Worm (Caenorhabditis elegans) whole organism, early embryonic: ENCODE results near the gene F43G6.4.

Experiments
- B0310.2 ChIP-seq: sonication (generic microtip); optimal IDR thresholded peaks from 2 replicates; lab custom pipeline; 2016; ENCODE audit warnings: mild to moderate bottlenecking, missing genetic modification characterization, missing compliant biosample characterization
- F13C5.2 ChIP-seq: sonication (generic microtip); optimal IDR thresholded peaks from 2 replicates; lab custom pipeline; 2017; ENCODE audit warnings: mild to moderate bottlenecking, missing genetic modification characterization, inconsistent platforms, missing compliant biosample characterization
- aly-1 ChIP-seq: sonication (generic microtip); optimal IDR thresholded peaks from 2 replicates; lab custom pipeline; 2016; ENCODE audit warnings: missing genetic modification characterization, missing compliant biosample characterization
- ama-1 ChIP-seq: fragments of 150-350 bp; optimal IDR thresholded peaks from 2 replicates; lab custom pipeline; 2014
- ceh-13 ChIP-seq: fragments of 200-800 bp; sonication (Bioruptor generic); optimal IDR thresholded peaks from 2 replicates; lab custom pipeline; 2018; ENCODE audit warnings: mild to moderate bottlenecking, missing genetic modification characterization, missing compliant biosample characterization
- ceh-36 ChIP-seq: sonication (generic microtip); optimal IDR thresholded peaks from 2 replicates; lab custom pipeline; 2016; ENCODE audit warnings: missing genetic modification characterization, inconsistent platforms, missing compliant biosample characterization
- ets-7 ChIP-seq: sonication (generic microtip); optimal IDR thresholded peaks from 2 replicates; lab custom pipeline; 2016; ENCODE audit warnings: missing genotype, missing genetic modification characterization, missing compliant biosample characterization
- flt-1 ChIP-seq: fragments of 200-800 bp; sonication (Bioruptor generic); IDR thresholded peaks from 2 replicates; pipeline ENCODE4 v1.3.6; 2022; ENCODE audit warnings: missing genetic modification characterization, missing compliant biosample characterization
- hmbx-1 ChIP-seq: sonication (generic microtip); optimal IDR thresholded peaks from 2 replicates; lab custom pipeline; 2016; ENCODE audit warnings: mild to moderate bottlenecking, missing genetic modification characterization, missing compliant biosample characterization
- hmg-4 ChIP-seq: fragments of 200-800 bp; sonication (Bioruptor generic); optimal IDR thresholded peaks from 2 replicates; lab custom pipeline; 2018; ENCODE audit warnings: mild to moderate bottlenecking, missing genetic modification characterization, missing compliant biosample characterization
- hnd-1 ChIP-seq: sonication (generic microtip); optimal IDR thresholded peaks from 2 replicates; lab custom pipeline; 2016; ENCODE audit warnings: missing genetic modification characterization, missing compliant biosample characterization
- pes-1 ChIP-seq: fragments of 200-800 bp; sonication (Bioruptor generic); IDR thresholded peaks from 2 replicates; pipeline ENCODE4 v1.3.6; 2022; ENCODE audit warnings: missing genetic modification reagents, missing genetic modification characterization, missing compliant biosample characterization
- scrt-1 ChIP-seq: fragments of 200-800 bp; sonication (Bioruptor generic); IDR thresholded peaks from 2 replicates; pipeline ENCODE4 v1.3.6; 2022; ENCODE audit warnings: missing genetic modification characterization, missing compliant biosample characterization
- sea-1 ChIP-seq: fragments of 200-800 bp; sonication (Bioruptor generic); conservative IDR thresholded peaks from 2 replicates; pipeline ENCODE4 v1.3.6; 2022; ENCODE audit warnings: missing genetic modification characterization, missing compliant biosample characterization
- tbx-11 ChIP-seq: fragments of 200-800 bp; sonication (Bioruptor generic); IDR thresholded peaks from 2 replicates; pipeline ENCODE4 v1.3.6; 2022; ENCODE audit warnings: missing genetic modification characterization, missing compliant biosample characterization
- tbx-37 ChIP-seq: fragments of 200-800 bp; sonication (Bioruptor generic); conservative IDR thresholded peaks from 2 replicates; pipeline ENCODE4 v1.3.6; 2022; ENCODE audit warnings: missing genetic modification reagents, missing genetic modification characterization, missing compliant biosample characterization
- tra-4 ChIP-seq: sonication (generic microtip); optimal IDR thresholded peaks from 2 replicates; lab custom pipeline; 2017; ENCODE audit warnings: missing genetic modification characterization, missing compliant biosample characterization

F43G6.4 gene

ce11 chrII:11751615-11752174, 38.9 kb upstream of the F43G6.4 start:
- TF ChIP-seq hmg-4 (GFP tag; lab: Kevin White, UChicago) (no peak), aly-1 (peak; percentile 33)

ce11 chrII:11753186-11753585, 37.4 kb upstream of the F43G6.4 start:
- TF ChIP-seq ets-7 (tag; lab: Kevin White, UChicago) = no peak
- no peak for TF ChIP-seq hmbx-1 (tag; lab: Kevin White, UChicago)
- TF ChIP-seq tra-4 = no peak
- TF ChIP-seq ama-1 (lab: Kevin White, UChicago) = no peak
- TF ChIP-seq sea-1 (GFP tag; lab: Robert Waterston, UW) = no peak
- no peak for TF ChIP-seq aly-1
- TF ChIP-seq scrt-1 (GFP tag; lab: Robert Waterston, UW) = no peak
- TF ChIP-seq pes-1 (GFP tag; lab: Robert Waterston, UW) = no peak
- no peak for TF ChIP-seq hmg-4 (GFP tag; lab: Kevin White, UChicago)
- TF ChIP-seq flt-1 (GFP tag; lab: Robert Waterston, UW) = no peak
- no peak for TF ChIP-seq tbx-11 (GFP tag; lab: Robert Waterston, UW)
- no peak for TF ChIP-seq hnd-1 (tag; lab: Kevin White, UChicago)
- TF ChIP-seq ceh-13 (GFP tag; lab: Kevin White, UChicago) = no peak
- TF ChIP-seq B0310.2 (tag; lab: Kevin White, UChicago) = no peak
- TF ChIP-seq ceh-36 (tag; lab: Kevin White, UChicago) = no peak
- no peak for TF ChIP-seq tbx-37 (GFP tag; lab: Robert Waterston, UW)

ce11 chrII:11756684-11757107, 33.9 kb upstream of the F43G6.4 start:
- TF ChIP-seq hmbx-1 (tag; lab: Kevin White, UChicago) (no peak), ceh-13 (GFP tag; lab: Kevin White, UChicago) (no peak), aly-1 (no peak), hnd-1 (tag; lab: Kevin White, UChicago) (peak; percentile 2), ama-1 (lab: Kevin White, UChicago) (peak; percentile 46), hmg-4 (GFP tag; lab: Kevin White, UChicago) (no peak), F13C5.2 (tag; lab: Kevin White, UChicago) (no peak), sea-1 (GFP tag; lab: Robert Waterston, UW) (peak; percentile 71; the same call in 1 of the 2 replicates), ets-7 (tag; lab: Kevin White, UChicago) (no peak), tbx-37 (GFP tag; lab: Robert Waterston, UW) (no peak), tbx-11 (GFP tag; lab: Robert Waterston, UW) (no peak), pes-1 (GFP tag; lab: Robert Waterston, UW) (0 out of 2 replicates have a peak, but pooled peaks have one; percentile 46)

ce11 chrII:11759277-11759676, 31.3 kb upstream of the F43G6.4 start, which contains the start of the genes F44E5.4 and F44E5.5:
Gene F44E5.4, minus strand, starts transcription at chrII:11759311.
Gene F44E5.5, plus strand, starts transcription at chrII:11759662.
- peak; percentile 68 for TF ChIP-seq F13C5.2 (tag; lab: Kevin White, UChicago)
- TF ChIP-seq scrt-1 (GFP tag; lab: Robert Waterston, UW) = peak; percentile 81
- TF ChIP-seq tbx-37 (GFP tag; lab: Robert Waterston, UW) = peak; percentile 71
- peak; percentile 82; the same call in 1 of the 2 replicates for TF ChIP-seq flt-1 (GFP tag; lab: Robert Waterston, UW)
- peak; percentile 84 for TF ChIP-seq pes-1 (GFP tag; lab: Robert Waterston, UW)
- peak; percentile 87 for TF ChIP-seq sea-1 (GFP tag; lab: Robert Waterston, UW)
- peak; percentile 80 for TF ChIP-seq tbx-11 (GFP tag; lab: Robert Waterston, UW)
- peak; percentile 47 for TF ChIP-seq tra-4
- peak; percentile 76 for TF ChIP-seq B0310.2 (tag; lab: Kevin White, UChicago)
- TF ChIP-seq ceh-36 (tag; lab: Kevin White, UChicago) = peak; percentile 42
- peak; percentile 60 for TF ChIP-seq hnd-1 (tag; lab: Kevin White, UChicago)
- TF ChIP-seq hmg-4 (GFP tag; lab: Kevin White, UChicago) = peak; percentile 34

- TF ChIP-seq tra-4 (no peak), sea-1 (GFP tag; lab: Robert Waterston, UW) (0 out of 2 replicates have a peak, but pooled peaks have one; percentile 65), ama-1 (lab: Kevin White, UChicago) (no peak), hnd-1 (tag; lab: Kevin White, UChicago) (no peak)
These were observed 28.6 kb upstream of the F43G6.4 start for ce11 chrII:11761806-11762512.

ce11 chrII:11765506-11766152, 24.9 kb upstream of the F43G6.4 start:
- no peak for TF ChIP-seq hmg-4 (GFP tag; lab: Kevin White, UChicago)
- no peak for TF ChIP-seq hmbx-1 (tag; lab: Kevin White, UChicago)

ce11 chrII:11766472-11766871, 24.1 kb upstream of the F43G6.4 start, which contains the start of gene F44E5.2:
Gene F44E5.2, plus strand, starts transcription at chrII:11766772.
- TF ChIP-seq hmg-4 (GFP tag; lab: Kevin White, UChicago) (no peak), ets-7 (tag; lab: Kevin White, UChicago) (no peak), tbx-37 (GFP tag; lab: Robert Waterston, UW) (no peak), hnd-1 (tag; lab: Kevin White, UChicago) (no peak), hmbx-1 (tag; lab: Kevin White, UChicago) (no peak), scrt-1 (GFP tag; lab: Robert Waterston, UW) (no peak), B0310.2 (tag; lab: Kevin White, UChicago) (no peak), F13C5.2 (tag; lab: Kevin White, UChicago) (no peak), ama-1 (lab: Kevin White, UChicago) (no peak), aly-1 (no peak), tra-4 (no peak), sea-1 (GFP tag; lab: Robert Waterston, UW) (no peak), ceh-36 (tag; lab: Kevin White, UChicago) (no peak), pes-1 (GFP tag; lab: Robert Waterston, UW) (no peak), tbx-11 (GFP tag; lab: Robert Waterston, UW) (no peak), ceh-13 (GFP tag; lab: Kevin White, UChicago) (no peak), flt-1 (GFP tag; lab: Robert Waterston, UW) (no peak)
